Worm (Caenorhabditis elegans): ENCODE measurements around the gene nhr-207.
"Not testable (repeated sequence)": the region's sequence is repeated elsewhere in the genome, so short reads cannot be mapped to it uniquely, and the experiment has no call there.

Gene nhr-207

ce11 chrV:12130688-12131087 lies 34.7 kb downstream of the nhr-207 start, which contains the start of gene C27A7.6:
TSS of gene C27A7.6 (minus strand) at chrV:12130788.
- not testable (repeated sequence) for TF ChIP-seq lsy-2 (tag; optimal IDR thresholded peaks at IDR 0.05); lin-35 (GFP tag; optimal IDR thresholded peaks at IDR 0.05); dpl-1 (GFP tag; optimal IDR thresholded peaks at IDR 0.05)

ce11 chrV:12131157-12131556 lies 35.2 kb downstream of the nhr-207 start, which contains the start of gene enpp-1:
TSS of gene enpp-1 (plus strand) at chrV:12131457.
- not testable (repeated sequence) for TF ChIP-seq ztf-11 (tag; optimal IDR thresholded peaks at IDR 0.05); ceh-88 (GFP tag; IDR thresholded peaks at IDR 0.05); nhr-71 (tag; optimal IDR thresholded peaks at IDR 0.05)

- TF ChIP-seq sptf-1 (tag; optimal IDR thresholded peaks at IDR 0.05) (no peak), nhr-90 (tag; optimal IDR thresholded peaks at IDR 0.05; ENCODE audit: poor library complexity) (no peak)
Observed at ce11 chrV:12137942-12138341, 42.0 kb downstream of the nhr-207 start.

ce11 chrV:12140625-12141024 lies 44.7 kb downstream of the nhr-207 start, which contains the start of gene C27A7.3:
TSS of gene C27A7.3 (plus strand) at chrV:12140925.
- TF ChIP-seq blmp-1 (tag; optimal IDR thresholded peaks at IDR 0.05) (no peak), efl-1 (optimal IDR thresholded peaks at IDR 0.05) (no peak), efl-1 (GFP tag; optimal IDR thresholded peaks at IDR 0.05 in 1 of 2) (peak in 1 of 2 experiments; percentile 27)

Data from whole organism, L1 larva.